Worm (Caenorhabditis elegans): ENCODE measurements around the gene rgs-2.

- TF ChIP-seq sea-1 (GFP tag; conservative IDR thresholded peaks at IDR 0.05) (no peak), scrt-1 (GFP tag; IDR thresholded peaks at IDR 0.05) (no peak), ceh-36 (tag; optimal IDR thresholded peaks at IDR 0.05) (no peak), ama-1 (optimal IDR thresholded peaks at IDR 0.05) (no peak)
Measured at ce11 chrX:12761778-12762177, 49.3 kb downstream of the rgs-2 start, which contains the start of gene cept-1.

Data from whole organism, early embryonic.